Worm (Caenorhabditis elegans) whole organism, L1 larva: ENCODE measurements around the gene T07A5.1.

ENCODE experiments used
- C04F5.9 ChIP-seq: sonication (generic microtip); optimal IDR thresholded peaks from 2 replicates; lab custom pipeline; 2016; ENCODE audit warnings: missing genetic modification characterization, missing compliant biosample characterization
- ama-1 ChIP-seq: fragments of 150-350 bp; optimal IDR thresholded peaks from 2 replicates; lab custom pipeline; 2014
- ces-1 ChIP-seq: fragments of 150-350 bp; optimal IDR thresholded peaks from 2 replicates; lab custom pipeline; 2014; ENCODE audit warnings: missing biosample characterization, missing genetic modification reagents, missing genetic modification characterization
- dpl-1 ChIP-seq, 3 experiments: fragments of 150-350 bp in 2 of 3; sonication (generic microtip) in 1 of 3; optimal IDR thresholded peaks; 2 replicates each; lab custom pipeline; 2014 to 2017; ENCODE audit warnings: missing biosample characterization in 3 of 3, missing genetic modification characterization in 3 of 3, missing genetic modification reagents in 3 of 3
- egl-27 ChIP-seq, 2 experiments: fragments of 150-350 bp in 1 of 2; sonication (generic microtip); optimal IDR thresholded peaks; 3 replicates each; lab custom pipeline; 2017 to 2018; ENCODE audit warnings: missing biosample characterization in 2 of 2, missing genetic modification characterization in 2 of 2, missing genetic modification reagents in 2 of 2
- elt-3 ChIP-seq, 6 experiments: fragments of 150-350 bp in 1 of 6; sonication (generic microtip); optimal IDR thresholded peaks; 2 replicates each; lab custom pipeline; 2017 to 2018; ENCODE audit warnings: missing biosample characterization in 6 of 6, missing genetic modification characterization in 6 of 6, inconsistent platforms in 1 of 6
- lsy-2 ChIP-seq, 2 experiments: fragments of 150-350 bp; optimal IDR thresholded peaks; 2 replicates each; lab custom pipeline; 2014; ENCODE audit warnings: missing biosample characterization in 2 of 2, missing genetic modification characterization in 2 of 2
- mep-1 ChIP-seq: fragments of 150-350 bp; optimal IDR thresholded peaks from 2 replicates; lab custom pipeline; 2014; ENCODE audit warnings: missing biosample characterization, missing genetic modification characterization
- nhr-237 ChIP-seq: fragments of 150-350 bp; optimal IDR thresholded peaks from 2 replicates; lab custom pipeline; 2014; ENCODE audit warnings: missing biosample characterization, missing genetic modification characterization
- pqm-1 ChIP-seq: sonication (generic microtip); optimal IDR thresholded peaks from 3 replicates; lab custom pipeline; 2017; ENCODE audit warnings: missing biosample characterization, missing genetic modification characterization
- skn-1 ChIP-seq: fragments of 150-350 bp; optimal IDR thresholded peaks from 2 replicates; lab custom pipeline; 2014; ENCODE audit warnings: missing biosample characterization, missing genetic modification characterization
- snpc-4 ChIP-seq: fragments of 150-350 bp; optimal IDR thresholded peaks from 2 replicates; lab custom pipeline; 2014; ENCODE audit warnings: missing biosample characterization, missing genetic modification characterization
- xbp-1 ChIP-seq: sonication (generic microtip); optimal IDR thresholded peaks from 2 replicates; lab custom pipeline; 2016; ENCODE audit warnings: missing genetic modification characterization, missing compliant biosample characterization
- zag-1 ChIP-seq: fragments of 150-350 bp; optimal IDR thresholded peaks from 2 replicates; lab custom pipeline; 2014; ENCODE audit warnings: missing biosample characterization, missing genetic modification characterization

DNA sequence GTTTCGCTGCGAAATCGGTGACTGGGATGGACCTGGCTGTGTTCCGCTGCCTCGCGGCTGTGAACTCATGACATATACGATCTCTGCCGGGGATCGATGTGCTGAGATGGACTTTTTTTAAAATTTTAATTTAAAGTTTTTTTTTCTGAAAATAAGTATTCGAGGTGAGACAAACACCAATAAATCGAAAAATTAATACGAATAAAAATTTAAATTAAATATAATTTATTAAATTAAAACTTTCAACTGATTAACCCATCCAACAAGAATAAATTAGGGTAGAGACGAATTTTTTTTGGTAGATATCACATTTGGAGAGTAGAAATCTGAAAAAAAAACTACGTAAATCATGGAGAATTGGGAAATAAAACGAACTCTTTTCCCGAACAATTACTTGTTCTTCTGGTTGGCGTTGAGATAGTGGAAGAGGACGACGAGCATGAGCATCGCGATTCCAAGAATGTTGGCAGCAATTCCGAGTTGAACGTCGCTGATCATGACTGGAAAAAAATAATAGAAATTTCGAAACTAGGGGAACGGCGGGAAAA is 12.1 kb upstream of the T07A5.1 start, which contains the start of the genes unc-50 and ostf-4:
- TF ChIP-seq xbp-1 (tag; lab: Kevin White, UChicago) (no peak), nhr-237 (tag; lab: Kevin White, UChicago) (no peak), egl-27 (tag; optimal IDR thresholded peaks at IDR 0.05; lab: Kevin White, UChicago) (no peak), mep-1 (tag; lab: Kevin White, UChicago) (no peak), skn-1 (tag; lab: Kevin White, UChicago) (no peak), zag-1 (tag; lab: Kevin White, UChicago) (no peak), dpl-1 (GFP tag; optimal IDR thresholded peaks at IDR 0.05; lab: Kevin White, UChicago) (no peak), elt-3 (tag; optimal IDR thresholded peaks at IDR 0.05; lab: Kevin White, UChicago) (no peak), ces-1 (GFP tag; lab: Kevin White, UChicago) (no peak), snpc-4 (tag; lab: Kevin White, UChicago) (no peak), C04F5.9 (tag; lab: Kevin White, UChicago) (no peak), lsy-2 (tag; optimal IDR thresholded peaks at IDR 0.05; lab: Kevin White, UChicago) (no peak), pqm-1 (no peak), ama-1 (lab: Kevin White, UChicago) (no peak)
